Worm (Caenorhabditis elegans) whole organism, L4 larva: Measurements from ENCODE around the gene C17A2.3.

Experiments used
- aly-2 ChIP-seq: sonication (generic microtip); optimal IDR thresholded peaks from 2 replicates; lab custom pipeline; 2018; ENCODE audit warnings: missing biosample characterization, missing genetic modification characterization
- arid-1 ChIP-seq: fragments of 200-800 bp; sonication (Bioruptor generic); conservative IDR thresholded peaks from 2 replicates; pipeline ENCODE4 v1.3.6; 2022; ENCODE audit warnings: missing genetic modification reagents, missing genetic modification characterization, missing compliant biosample characterization
- nhr-28 ChIP-seq: fragments of 150-350 bp; optimal IDR thresholded peaks from 2 replicates; lab custom pipeline; 2014; ENCODE audit warnings: missing biosample characterization, missing genetic modification characterization

DNA sequence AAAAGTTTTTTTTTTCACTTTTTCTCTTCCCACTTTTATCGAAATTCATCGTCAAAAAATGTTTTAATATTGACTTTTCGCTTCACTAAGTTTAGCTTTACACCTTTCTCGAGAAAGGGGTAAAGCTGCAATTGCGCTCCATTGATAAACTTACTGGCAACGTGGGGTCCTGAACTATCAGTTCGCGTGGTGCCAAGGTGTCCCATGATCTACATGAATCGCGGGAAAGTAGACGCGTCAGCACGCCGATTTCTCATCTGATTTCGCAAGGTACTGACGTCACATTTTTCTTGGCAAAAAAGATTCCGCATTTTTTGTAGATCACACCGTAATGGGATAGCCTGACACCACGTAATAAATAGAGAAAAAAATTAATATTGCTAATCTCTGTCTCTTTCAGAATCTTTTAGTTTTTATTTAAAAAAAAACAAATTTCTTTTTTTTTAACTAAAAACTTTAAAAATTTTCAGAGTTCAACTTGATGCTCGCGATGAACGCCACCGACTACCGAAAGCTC, 31.5 kb upstream of the C17A2.3 start, which contains the start of gene lido-15:
- TF ChIP-seq arid-1 (GFP tag; lab: Robert Waterston, UW) (no peak), aly-2 (tag; lab: Kevin White, UChicago) (no peak), nhr-28 (tag; lab: Kevin White, UChicago) (no peak)
